Worm (Caenorhabditis elegans): ENCODE results near the gene T09B9.5.

The T09B9.5 gene

DNA sequence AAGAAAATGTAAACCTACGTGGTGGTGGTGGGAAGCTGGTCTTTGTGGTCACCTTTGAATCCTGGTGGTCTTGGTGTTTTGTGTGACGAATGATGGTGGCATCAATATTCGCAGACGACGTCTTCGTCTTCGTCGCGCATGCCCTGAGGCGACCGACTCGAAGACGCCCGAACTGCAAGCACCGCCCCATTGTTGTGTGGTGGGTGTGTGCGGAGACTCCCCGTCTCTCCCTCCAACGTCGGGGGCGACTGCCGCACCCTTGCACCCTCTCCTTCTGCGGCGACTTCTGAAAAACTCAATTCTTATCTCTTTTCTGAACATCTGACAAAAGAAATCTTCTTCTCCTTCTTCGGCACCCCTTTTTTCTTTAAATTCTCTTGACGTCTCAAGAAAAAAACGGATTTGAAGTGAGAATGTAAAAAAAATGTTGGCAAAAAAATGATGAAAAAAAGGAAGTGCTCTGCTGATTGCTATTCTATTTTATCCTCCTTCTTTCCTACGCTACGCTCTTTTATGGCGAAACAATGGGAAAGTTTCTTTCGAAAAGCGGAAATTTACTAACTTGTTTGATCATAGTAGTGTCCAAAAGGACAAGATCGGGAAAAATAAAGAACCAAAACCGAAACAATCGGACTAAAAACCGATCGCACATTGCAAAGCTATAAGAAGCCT, 29.9 kb downstream of the T09B9.5 start, which contains the start of gene lgc-47:
lgc-47 (minus strand) TSS at position 286 of the 672 bp plus-strand sequence.
- TF ChIP-seq F13C5.2 (tag; optimal IDR thresholded peaks at IDR 0.05) (no peak), tbx-37 (GFP tag; conservative IDR thresholded peaks at IDR 0.05) (no peak), ets-7 (tag; optimal IDR thresholded peaks at IDR 0.05) (no peak), ceh-13 (GFP tag; optimal IDR thresholded peaks at IDR 0.05) (no peak), ceh-36 (tag; optimal IDR thresholded peaks at IDR 0.05) (no peak), ama-1 (optimal IDR thresholded peaks at IDR 0.05) (no peak)

DNA sequence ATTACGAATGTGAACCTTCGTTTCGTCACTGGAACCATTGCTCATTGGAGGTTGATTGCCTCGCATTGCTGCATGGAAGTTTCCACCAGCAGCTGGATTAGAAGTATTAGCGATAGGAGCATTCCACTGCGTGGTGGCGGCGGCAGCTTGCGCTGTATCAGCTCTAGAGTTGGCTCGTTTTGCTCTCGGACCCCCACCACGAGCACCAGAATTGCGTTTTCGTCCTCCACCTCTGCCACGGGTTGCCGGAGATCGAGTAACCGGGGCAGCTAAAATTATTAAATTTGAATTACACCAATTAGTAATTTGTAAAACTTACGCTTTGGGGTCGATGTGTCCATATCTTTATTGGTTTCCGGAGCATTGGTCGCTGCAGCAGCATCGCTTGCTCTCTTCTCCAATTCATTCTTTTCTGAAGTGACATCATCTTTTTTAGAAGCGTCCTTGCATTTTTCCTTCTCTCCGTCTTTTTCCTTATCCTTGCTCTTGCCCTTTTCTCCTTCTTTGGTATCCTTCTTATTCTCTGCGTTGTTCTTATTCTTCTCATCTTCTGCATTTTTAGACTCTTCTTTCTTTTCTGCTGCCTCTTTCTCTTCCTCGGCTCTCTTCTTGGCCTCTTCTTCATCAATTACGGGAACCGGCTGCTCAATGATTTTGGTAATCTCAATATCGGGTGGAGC, 36.7 kb downstream of the T09B9.5 start:
- TF ChIP-seq tbx-11 (GFP tag; IDR thresholded peaks at IDR 0.05) (no peak), tra-4 (tag; optimal IDR thresholded peaks at IDR 0.05) (no peak), ama-1 (optimal IDR thresholded peaks at IDR 0.05) (no peak), hmbx-1 (tag; optimal IDR thresholded peaks at IDR 0.05) (no peak), aly-1 (tag; optimal IDR thresholded peaks at IDR 0.05) (no peak), sea-1 (GFP tag; conservative IDR thresholded peaks at IDR 0.05) (no peak)

DNA sequence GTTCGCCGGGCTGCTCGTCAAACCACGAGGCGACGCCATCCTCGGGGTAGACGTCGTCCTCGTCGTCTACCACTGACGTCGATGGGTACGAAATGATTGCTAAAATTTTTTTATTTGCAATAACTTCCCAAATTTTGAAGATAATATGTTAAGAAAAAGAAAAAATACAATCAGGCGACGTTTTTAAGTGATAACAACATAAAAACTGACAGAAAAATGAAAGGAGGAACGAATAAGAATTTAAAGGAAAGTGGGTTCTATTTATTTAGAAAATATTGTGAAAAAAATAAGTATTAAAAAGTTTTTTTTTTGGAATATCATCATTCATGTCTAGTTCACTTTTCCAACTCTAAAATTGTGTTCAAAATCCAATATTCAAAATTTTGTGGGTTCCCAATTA, 44.6 kb downstream of the T09B9.5 start, which contains the start of gene dpy-22:
dpy-22 (minus strand) TSS at position 101 of the 400 bp plus-strand sequence.
- TF ChIP-seq pes-1 (GFP tag; IDR thresholded peaks at IDR 0.05) = no peak
- no peak for TF ChIP-seq tbx-37 (GFP tag; conservative IDR thresholded peaks at IDR 0.05)
- no peak for TF ChIP-seq B0310.2 (tag; optimal IDR thresholded peaks at IDR 0.05)
- no peak for TF ChIP-seq ceh-36 (tag; optimal IDR thresholded peaks at IDR 0.05)

DNA sequence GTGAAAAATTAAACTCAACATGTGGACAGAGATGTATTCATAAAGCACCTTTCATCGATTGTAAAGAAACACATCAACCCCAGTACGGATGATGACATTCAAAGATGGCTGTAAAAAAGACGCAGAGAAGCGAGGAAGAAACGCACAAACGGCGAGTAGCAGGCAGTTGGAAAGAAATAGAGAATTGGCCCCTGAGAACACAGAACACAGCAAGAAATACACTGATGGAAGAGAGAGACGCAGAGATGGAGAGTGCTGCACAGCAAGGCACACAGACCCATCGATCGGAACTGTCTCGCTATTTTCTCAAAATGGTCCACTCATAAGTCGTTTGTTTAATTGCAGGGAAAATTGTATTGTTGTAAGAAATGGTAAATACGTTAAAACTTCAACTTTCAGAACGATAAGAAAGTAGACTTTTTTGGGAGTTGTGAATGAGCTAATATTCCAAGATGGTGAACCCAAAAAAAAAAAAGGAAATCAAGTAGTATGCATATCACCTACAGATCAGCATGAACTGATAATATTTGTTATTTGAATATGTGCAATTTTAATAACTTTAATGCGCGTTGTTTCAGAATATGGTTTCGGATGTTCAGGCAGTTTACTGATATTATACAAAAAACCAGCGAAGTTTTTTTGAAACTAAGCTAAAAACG, 45.2 kb downstream of the T09B9.5 start:
- TF ChIP-seq hmbx-1 (tag; optimal IDR thresholded peaks at IDR 0.05) (no peak), F13C5.2 (tag; optimal IDR thresholded peaks at IDR 0.05) (no peak), ama-1 (optimal IDR thresholded peaks at IDR 0.05) (no peak), hmg-4 (GFP tag; optimal IDR thresholded peaks at IDR 0.05) (no peak)
